Fruit fly (Drosophila melanogaster): Measurements from ENCODE around the gene RpL35A.

Gene RpL35A

DNA sequence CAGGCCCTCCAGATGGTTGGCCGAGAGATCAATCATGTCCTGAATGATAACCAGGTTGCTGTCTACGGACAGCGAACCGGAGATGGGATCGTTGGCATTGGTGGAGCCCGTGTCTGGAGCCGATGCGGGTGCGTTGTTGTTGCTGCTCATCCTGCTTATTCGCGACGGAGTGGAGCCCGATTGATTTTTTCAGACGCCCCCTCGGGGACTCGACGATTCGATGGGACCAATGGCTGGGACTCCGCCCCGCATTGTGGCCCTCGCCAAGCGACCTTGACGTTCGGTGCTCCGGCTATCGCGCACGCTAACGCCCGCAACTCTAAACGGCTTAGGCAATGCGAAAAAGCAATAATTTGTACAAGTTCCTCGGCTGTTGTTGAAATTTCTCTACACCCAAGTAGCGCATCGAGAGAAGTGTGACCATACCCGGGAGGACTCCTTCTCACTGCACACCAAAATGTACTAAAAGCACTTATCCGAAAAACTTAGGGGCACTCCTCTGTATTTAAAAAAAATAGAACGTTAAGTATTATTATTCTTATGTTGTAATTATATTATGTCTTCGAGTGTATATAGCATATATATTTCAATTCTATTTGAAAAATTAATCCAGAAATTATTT, 16.7 kb upstream of the RpL35A start, which contains the start of gene ksr:
Gene ksr, minus strand, starts transcription at position 419 of the 622 bp plus-strand sequence.
- TF ChIP-seq tj (GFP tag; optimal IDR thresholded peaks at IDR 0.05) = no peak
- TF ChIP-seq Hr96 (GFP tag; optimal IDR thresholded peaks at IDR 0.05) = no peak
- TF ChIP-seq CG7101 (tag; optimal IDR thresholded peaks at IDR 0.05) = peak; percentile 70
- peak; percentile 31 for TF ChIP-seq bab1 (GFP tag; optimal IDR thresholded peaks at IDR 0.05)
- peak; percentile 36 for TF ChIP-seq CG14711 (tag; optimal IDR thresholded peaks at IDR 0.05)
- TF ChIP-seq Mnt (GFP tag; optimal IDR thresholded peaks at IDR 0.05) = no peak
- no peak for TF ChIP-seq CG5204 (GFP tag; optimal IDR thresholded peaks at IDR 0.05)
- no peak for TF ChIP-seq ovo (GFP tag; optimal IDR thresholded peaks at IDR 0.05)
- TF ChIP-seq CG12768 (GFP tag; optimal IDR thresholded peaks at IDR 0.05) = no peak
- TF ChIP-seq CG33017 (tag; optimal IDR thresholded peaks at IDR 0.05) = peak; percentile 56
- no peak for TF ChIP-seq CG1620 (GFP tag; optimal IDR thresholded peaks at IDR 0.05)
- no peak for TF ChIP-seq pad (GFP tag; optimal IDR thresholded peaks at IDR 0.05)
- no peak for TF ChIP-seq cnc (optimal IDR thresholded peaks at IDR 0.05)
- no peak for TF ChIP-seq toe (GFP tag; optimal IDR thresholded peaks at IDR 0.05)
- TF ChIP-seq kay (GFP tag; ENCODE audit: borderline replicate concordance) = no peak
- TF ChIP-seq Crg-1 (GFP tag; optimal IDR thresholded peaks at IDR 0.05) = no peak

DNA sequence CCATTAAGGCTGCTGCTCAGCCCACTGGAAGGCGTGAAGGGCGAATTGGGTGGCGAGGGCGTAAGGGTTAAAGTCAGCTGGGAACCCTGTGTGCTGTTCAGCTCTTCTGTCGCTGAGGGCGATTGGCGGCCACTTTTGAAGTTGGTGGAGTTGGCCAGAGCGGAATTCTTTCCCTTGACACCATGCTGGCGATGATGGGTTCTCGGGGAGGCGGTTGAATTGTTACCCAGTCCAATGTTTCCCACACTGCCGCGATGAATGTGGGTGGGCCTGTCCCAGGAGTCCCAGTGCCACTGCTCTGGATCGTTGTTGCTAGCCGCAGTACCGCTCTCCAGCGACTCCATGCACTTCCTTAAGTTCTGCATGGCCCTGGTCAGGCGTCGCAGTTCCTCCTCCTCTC, 15.9 kb upstream of the RpL35A start:
- TF ChIP-seq ovo (GFP tag; optimal IDR thresholded peaks at IDR 0.05) = no peak
- TF ChIP-seq bab1 (GFP tag; optimal IDR thresholded peaks at IDR 0.05) = no peak
- no peak for TF ChIP-seq CG11617 (GFP tag; optimal IDR thresholded peaks at IDR 0.05)
- no peak for TF ChIP-seq CG12768 (GFP tag; optimal IDR thresholded peaks at IDR 0.05)
- TF ChIP-seq toe (GFP tag; optimal IDR thresholded peaks at IDR 0.05) = no peak
- TF ChIP-seq cnc (optimal IDR thresholded peaks at IDR 0.05) = no peak

- TF ChIP-seq cic (GFP tag; optimal IDR thresholded peaks at IDR 0.05) = no peak
- TF ChIP-seq Crg-1 (GFP tag; optimal IDR thresholded peaks at IDR 0.05) = no peak
- TF ChIP-seq CG11617 (GFP tag; optimal IDR thresholded peaks at IDR 0.05) = peak; percentile 34
- TF ChIP-seq CG1620 (GFP tag; optimal IDR thresholded peaks at IDR 0.05) = peak; percentile 39
- TF ChIP-seq CG7045 (GFP tag; optimal IDR thresholded peaks at IDR 0.05) = no peak
- TF ChIP-seq Clk (GFP tag; optimal IDR thresholded peaks at IDR 0.05) = peak; percentile 29
- TF ChIP-seq toe (GFP tag; optimal IDR thresholded peaks at IDR 0.05) = no peak
- no peak for TF ChIP-seq tj (GFP tag; optimal IDR thresholded peaks at IDR 0.05)
- no peak for TF ChIP-seq cnc (optimal IDR thresholded peaks at IDR 0.05)
- TF ChIP-seq CG12768 (GFP tag; optimal IDR thresholded peaks at IDR 0.05) = peak; percentile 59
- TF ChIP-seq CG7101 (tag; optimal IDR thresholded peaks at IDR 0.05) = peak; percentile 31
- no peak for TF ChIP-seq CG5204 (GFP tag; optimal IDR thresholded peaks at IDR 0.05)
- no peak for TF ChIP-seq kay (GFP tag; ENCODE audit: borderline replicate concordance)
- no peak for TF ChIP-seq Hr96 (GFP tag; optimal IDR thresholded peaks at IDR 0.05)
- no peak for TF ChIP-seq bab1 (GFP tag; optimal IDR thresholded peaks at IDR 0.05)
- peak; percentile 19 for TF ChIP-seq pad (GFP tag; optimal IDR thresholded peaks at IDR 0.05)
- TF ChIP-seq Mnt (GFP tag; optimal IDR thresholded peaks at IDR 0.05) = peak; percentile 28
- TF ChIP-seq ovo (GFP tag; optimal IDR thresholded peaks at IDR 0.05) = no peak
- no peak for TF ChIP-seq CG33017 (tag; optimal IDR thresholded peaks at IDR 0.05)
- TF ChIP-seq CG14711 (tag; optimal IDR thresholded peaks at IDR 0.05) = peak; percentile 26
These were observed 7.7 kb upstream of the RpL35A start, which contains the start of the genes CG45100, HDAC3 and Hcs for dm6 chr3R:5474551-5474950. Gene CG45100 (minus strand): TSS chr3R:5474600. Gene HDAC3 (minus strand): TSS chr3R:5474600. Gene Hcs (plus strand): TSS chr3R:5474899.

- TF ChIP-seq CG14711 (tag; optimal IDR thresholded peaks at IDR 0.05) (peak; percentile 71), CG7045 (GFP tag; optimal IDR thresholded peaks at IDR 0.05) (peak; percentile 65), CG33017 (tag; optimal IDR thresholded peaks at IDR 0.05) (peak; percentile 72), Hr96 (GFP tag; optimal IDR thresholded peaks at IDR 0.05) (no peak), pad (GFP tag; optimal IDR thresholded peaks at IDR 0.05) (peak; percentile 72), Crg-1 (GFP tag; optimal IDR thresholded peaks at IDR 0.05) (peak; percentile 73), CG12768 (GFP tag; optimal IDR thresholded peaks at IDR 0.05) (peak; percentile 72), CG11617 (GFP tag; optimal IDR thresholded peaks at IDR 0.05) (peak; percentile 76), CG1620 (GFP tag; optimal IDR thresholded peaks at IDR 0.05) (peak; percentile 42), ovo (GFP tag; optimal IDR thresholded peaks at IDR 0.05) (peak; percentile 25), Mnt (GFP tag; optimal IDR thresholded peaks at IDR 0.05) (peak; percentile 72), CG7101 (tag; optimal IDR thresholded peaks at IDR 0.05) (peak; percentile 84), toe (GFP tag; optimal IDR thresholded peaks at IDR 0.05) (no peak), CG5204 (GFP tag; optimal IDR thresholded peaks at IDR 0.05) (no peak), cic (GFP tag; optimal IDR thresholded peaks at IDR 0.05) (peak; percentile 44), bab1 (GFP tag; optimal IDR thresholded peaks at IDR 0.05) (peak; percentile 13), Clk (GFP tag; optimal IDR thresholded peaks at IDR 0.05) (no peak)
These were observed 3.8 kb upstream of the RpL35A start, which contains the start of the genes mRpL44 and Snr1 for dm6 chr3R:5470586-5471283. Gene mRpL44 (minus strand): TSS chr3R:5470636. Gene Snr1 (plus strand): TSS chr3R:5470926.

dm6 chr3R:5467619-5468018, 718 bp upstream of the RpL35A start, which contains the start of gene POLDIP2:
Gene POLDIP2 (plus strand): TSS chr3R:5467778.
- no peak for TF ChIP-seq cic (GFP tag; optimal IDR thresholded peaks at IDR 0.05)
- TF ChIP-seq tj (GFP tag; optimal IDR thresholded peaks at IDR 0.05) = no peak
- peak; percentile 37 for TF ChIP-seq Mnt (GFP tag; optimal IDR thresholded peaks at IDR 0.05)
- TF ChIP-seq CG11617 (GFP tag; optimal IDR thresholded peaks at IDR 0.05) = no peak

dm6 chr3R:5464481-5464880, 2.4 kb downstream of the RpL35A start, which contains the start of gene PEK:
Gene PEK (minus strand): TSS chr3R:5464753.
- TF ChIP-seq kay (GFP tag; ENCODE audit: borderline replicate concordance) (no peak), CG1620 (GFP tag; optimal IDR thresholded peaks at IDR 0.05) (no peak), bab1 (GFP tag; optimal IDR thresholded peaks at IDR 0.05) (peak; percentile 60), ovo (GFP tag; optimal IDR thresholded peaks at IDR 0.05) (no peak), Clk (GFP tag; optimal IDR thresholded peaks at IDR 0.05) (no peak), CG33017 (tag; optimal IDR thresholded peaks at IDR 0.05) (no peak), pad (GFP tag; optimal IDR thresholded peaks at IDR 0.05) (no peak), Mnt (GFP tag; optimal IDR thresholded peaks at IDR 0.05) (peak; percentile 5), CG14711 (tag; optimal IDR thresholded peaks at IDR 0.05) (peak; percentile 3), CG7101 (tag; optimal IDR thresholded peaks at IDR 0.05) (no peak), CG7045 (GFP tag; optimal IDR thresholded peaks at IDR 0.05) (no peak), toe (GFP tag; optimal IDR thresholded peaks at IDR 0.05) (no peak)

All from whole organism, adult.